Worm (Caenorhabditis elegans) whole organism, L1 larva: ENCODE measurements around the gene pycr-4.

Source experiments
- ces-1 ChIP-seq: fragments of 150-350 bp; optimal IDR thresholded peaks from 2 replicates; lab custom pipeline; 2014; ENCODE audit warnings: missing biosample characterization, missing genetic modification reagents, missing genetic modification characterization
- elt-2 ChIP-seq: sonication (generic microtip); optimal IDR thresholded peaks from 2 replicates; lab custom pipeline; 2016; ENCODE audit warnings: missing genetic modification characterization, mild to moderate bottlenecking, inconsistent platforms, missing compliant biosample characterization, missing genetic modification reagents
- elt-3 ChIP-seq, 6 experiments: fragments of 150-350 bp in 1 of 6; sonication (generic microtip); optimal IDR thresholded peaks; 2 replicates each; lab custom pipeline; 2017 to 2018; ENCODE audit warnings: missing biosample characterization in 6 of 6, missing genetic modification characterization in 6 of 6, inconsistent platforms in 1 of 6
- jun-1 ChIP-seq: fragments of 150-350 bp; optimal IDR thresholded peaks from 2 replicates; lab custom pipeline; 2014; ENCODE audit warnings: missing biosample characterization, missing genetic modification reagents, missing genetic modification characterization
- mdl-1 ChIP-seq, 2 experiments: fragments of 150-350 bp; optimal IDR thresholded peaks; 2 replicates each; lab custom pipeline; 2014 to 2017; ENCODE audit warnings: missing biosample characterization in 2 of 2, missing genetic modification characterization in 2 of 2, inconsistent platforms in 1 of 2
- nhr-11 ChIP-seq: fragments of 150-350 bp; optimal IDR thresholded peaks from 2 replicates; lab custom pipeline; 2014; ENCODE audit warnings: missing biosample characterization, missing genetic modification characterization
- nhr-20 ChIP-seq: sonication (generic microtip); optimal IDR thresholded peaks from 2 replicates; lab custom pipeline; 2016; ENCODE audit warnings: mild to moderate bottlenecking, missing genetic modification characterization, missing compliant biosample characterization
- nhr-237 ChIP-seq: fragments of 150-350 bp; optimal IDR thresholded peaks from 2 replicates; lab custom pipeline; 2014; ENCODE audit warnings: missing biosample characterization, missing genetic modification characterization
- nhr-76 ChIP-seq: sonication (generic microtip); optimal IDR thresholded peaks from 2 replicates; lab custom pipeline; 2017; ENCODE audit warnings: missing biosample characterization, missing genetic modification characterization
- xbp-1 ChIP-seq: sonication (generic microtip); optimal IDR thresholded peaks from 2 replicates; lab custom pipeline; 2016; ENCODE audit warnings: missing genetic modification characterization, missing compliant biosample characterization
- zip-4 ChIP-seq: fragments of 200-800 bp; sonication (Bioruptor generic); optimal IDR thresholded peaks from 2 replicates; lab custom pipeline; 2018; ENCODE audit warnings: mild to moderate bottlenecking, missing genetic modification characterization, moderate library complexity, missing compliant biosample characterization
- ztf-11 ChIP-seq, 2 experiments: sonication (generic microtip); optimal IDR thresholded peaks; 2 replicates each; lab custom pipeline; 2016 to 2017; ENCODE audit warnings: missing genetic modification characterization in 2 of 2, missing biosample characterization in 1 of 2, missing compliant biosample characterization in 1 of 2

DNA sequence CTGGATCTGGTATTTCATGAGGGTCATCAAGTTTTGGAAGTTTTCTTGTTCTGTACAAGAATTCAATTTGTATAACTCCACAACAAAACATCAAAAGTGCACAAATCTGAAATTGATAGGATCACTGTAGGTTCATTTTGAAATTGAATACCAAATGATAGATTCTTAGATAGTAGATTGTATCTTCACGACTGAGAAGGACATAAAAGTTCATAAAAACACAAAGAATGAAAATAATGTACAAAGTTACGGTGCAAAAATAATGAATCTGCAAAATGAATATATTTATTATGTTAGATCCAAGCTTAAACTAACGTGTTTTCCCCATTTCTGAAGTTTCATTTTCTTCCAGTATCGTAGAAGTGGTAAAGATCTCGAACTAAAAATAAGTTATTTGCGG is 23.8 kb upstream of the pycr-4 start:
- TF ChIP-seq elt-2 = no peak
- no peak for TF ChIP-seq nhr-11 (tag; lab: Kevin White, UChicago)
- no peak for TF ChIP-seq jun-1 (tag; lab: Kevin White, UChicago)
- TF ChIP-seq mdl-1 (tag; optimal IDR thresholded peaks at IDR 0.05; lab: Kevin White, UChicago) = no peak
- TF ChIP-seq ces-1 = no peak
- TF ChIP-seq nhr-76 (tag; lab: Kevin White, UChicago) = no peak
- TF ChIP-seq xbp-1 (tag; lab: Kevin White, UChicago) = no peak
- TF ChIP-seq elt-3 (tag; optimal IDR thresholded peaks at IDR 0.05; lab: Kevin White, UChicago) = no peak
- TF ChIP-seq nhr-237 (tag; lab: Kevin White, UChicago) = no peak
- no peak for TF ChIP-seq ztf-11 (tag; optimal IDR thresholded peaks at IDR 0.05; lab: Kevin White, UChicago)
- TF ChIP-seq nhr-20 = no peak
- TF ChIP-seq zip-4 (GFP tag; lab: Kevin White, UChicago) = no peak
